Worm (Caenorhabditis elegans): ENCODE results near the gene pfn-3.
A peak's percentile ranks its signal among the peaks of the same experiment; 100 is the strongest.

- TF ChIP-seq unc-62 (GFP tag; optimal IDR thresholded peaks at IDR 0.05) (no peak), F16B12.6 (tag; optimal IDR thresholded peaks at IDR 0.05) (peak; percentile 27), grh-1 (GFP tag; IDR thresholded peaks at IDR 0.05) (0 out of 2 replicates have a peak, but pooled peaks have one; percentile 17), unc-130 (tag; optimal IDR thresholded peaks at IDR 0.05) (peak; percentile 78)
These were observed 12.7 kb upstream of the pfn-3 start for ce11 chrX:1093154-1093553.

Data from whole organism, L1 larva.